Worm (Caenorhabditis elegans) whole organism, L3 larva: ENCODE results near the gene puf-11.

ENCODE experiments used
- ZK546.5 ChIP-seq: sonication (generic microtip); optimal IDR thresholded peaks from 2 replicates; lab custom pipeline; 2017; ENCODE audit warnings: missing biosample characterization, missing genetic modification characterization
- ama-1 ChIP-seq: fragments of 150-350 bp; optimal IDR thresholded peaks from 2 replicates; lab custom pipeline; 2018
- elt-1 ChIP-seq: fragments of 150-350 bp; optimal IDR thresholded peaks from 2 replicates; lab custom pipeline; 2014; ENCODE audit warnings: missing biosample characterization, missing genetic modification characterization
- nhr-28 ChIP-seq: fragments of 150-350 bp; optimal IDR thresholded peaks from 2 replicates; lab custom pipeline; 2014; ENCODE audit warnings: missing biosample characterization, missing genetic modification characterization
- pha-4 ChIP-seq: fragments of 150-350 bp; optimal IDR thresholded peaks from 2 replicates; lab custom pipeline; 2014; ENCODE audit warnings: missing biosample characterization, missing genetic modification reagents, missing genetic modification characterization
- snpc-4 ChIP-seq: fragments of 150-350 bp; optimal IDR thresholded peaks from 2 replicates; lab custom pipeline; 2014; ENCODE audit warnings: missing biosample characterization, missing genetic modification characterization

DNA sequence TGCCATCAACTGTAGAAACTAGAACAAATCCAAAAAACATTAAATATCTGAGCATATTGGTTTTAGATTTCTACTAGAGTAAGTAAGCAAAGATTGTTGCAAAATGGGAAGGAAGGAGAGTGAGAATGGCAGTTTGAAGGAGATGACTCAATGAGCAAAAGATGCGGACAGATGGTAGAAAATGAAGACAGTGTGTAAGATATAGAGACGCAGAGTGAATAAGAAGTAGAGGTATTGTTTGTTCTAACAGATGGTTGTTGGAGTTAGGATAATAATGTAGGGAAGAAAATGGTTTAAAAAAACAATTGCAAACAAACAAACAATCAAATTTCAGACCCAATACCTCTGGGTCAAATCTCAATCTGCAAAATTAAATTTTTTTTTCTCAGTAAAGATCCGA, 49.8 kb downstream of the puf-11 start, which contains the start of gene tmed-13:
- no peak for TF ChIP-seq snpc-4
- peak; percentile 42 for TF ChIP-seq pha-4 (tag; lab: Kevin White, UChicago)
- TF ChIP-seq ama-1 (lab: Kevin White, UChicago) = no peak
- no peak for TF ChIP-seq elt-1 (tag; lab: Kevin White, UChicago)
- TF ChIP-seq nhr-28 (tag; lab: Kevin White, UChicago) = no peak
- no peak for TF ChIP-seq ZK546.5
